Fruit fly (Drosophila melanogaster): Measurements from ENCODE around the gene SMC3.

- TF ChIP-seq CG8119 (GFP tag; IDR thresholded peaks at IDR 0.05) (no peak), achi (GFP tag; optimal IDR thresholded peaks at IDR 0.05) (no peak), Hr39 (GFP tag; optimal IDR thresholded peaks at IDR 0.05) (no peak), CG3032 (tag; optimal IDR thresholded peaks at IDR 0.05) (no peak), topi (GFP tag; optimal IDR thresholded peaks at IDR 0.05) (no peak), CG7368 (GFP tag; optimal IDR thresholded peaks at IDR 0.05) (no peak), svp (GFP tag) (no peak), Ets21C (GFP tag; optimal IDR thresholded peaks at IDR 0.05) (no peak), dsx (GFP tag; optimal IDR thresholded peaks at IDR 0.05; ENCODE audit: poor library complexity, severe bottlenecking) (no peak), pdm3 (GFP tag; optimal IDR thresholded peaks at IDR 0.05) (no peak), CG10669 (GFP tag; optimal IDR thresholded peaks at IDR 0.05) (no peak), esn (GFP tag; optimal IDR thresholded peaks at IDR 0.05) (no peak), Hr4 (GFP tag; optimal IDR thresholded peaks at IDR 0.05) (no peak), CG9139 (GFP tag; optimal IDR thresholded peaks at IDR 0.05) (no peak)
Observed at dm6 chrX:16553542-16554182, 39.6 kb downstream of the SMC3 start, which contains the start of gene Arp2.

Data from whole organism, prepupa.